Worm (Caenorhabditis elegans): ENCODE measurements around the gene phy-2.
A peak's percentile ranks its signal among the peaks of the same experiment; 100 is the strongest.

phy-2 gene

ce11 chrIV:12215762-12216295, at the start of gene phy-2:
TSS of gene phy-2 (minus strand) at chrIV:12215987.
- no peak for TF ChIP-seq pqm-1 (tag; optimal IDR thresholded peaks at IDR 0.05)
- TF ChIP-seq lin-39 (tag; optimal IDR thresholded peaks at IDR 0.05), result peak; percentile 15
- no peak for TF ChIP-seq fos-1 (tag; optimal IDR thresholded peaks at IDR 0.05)
- no peak for TF ChIP-seq nhr-12 (tag; optimal IDR thresholded peaks at IDR 0.05)
- no peak for TF ChIP-seq nhr-25 (tag; optimal IDR thresholded peaks at IDR 0.05)
- TF ChIP-seq ama-1 (optimal IDR thresholded peaks at IDR 0.05), result peak; percentile 88
- no peak for TF ChIP-seq tbx-2 (tag; optimal IDR thresholded peaks at IDR 0.05)

- no peak for TF ChIP-seq nhr-76 (tag; optimal IDR thresholded peaks at IDR 0.05)
- no peak for TF ChIP-seq unc-62 (GFP tag; optimal IDR thresholded peaks at IDR 0.05)
- TF ChIP-seq nhr-77 (tag; optimal IDR thresholded peaks at IDR 0.05), result no peak
- TF ChIP-seq nhr-43 (tag; optimal IDR thresholded peaks at IDR 0.05; ENCODE audit: poor library complexity, severe bottlenecking), result no peak
These were observed 45.6 kb upstream of the phy-2 start, which contains the start of gene sre-14 for ce11 chrIV:12261353-12261752. TSS of gene sre-14 (minus strand) at chrIV:12261453.

ce11 chrIV:12259161-12259870, 43.5 kb upstream of the phy-2 start, which contains the start of gene Y39C12A.9:
TSS of gene Y39C12A.9 (minus strand) at chrIV:12259211.
- peak; percentile 42 for TF ChIP-seq lin-15B (tag; optimal IDR thresholded peaks at IDR 0.05)
- no peak for TF ChIP-seq skn-1 (tag; optimal IDR thresholded peaks at IDR 0.05)
- peak; percentile 26 for TF ChIP-seq lin-39 (tag; optimal IDR thresholded peaks at IDR 0.05)
- TF ChIP-seq nfya-1 (tag; optimal IDR thresholded peaks at IDR 0.05; ENCODE audit: insufficient read depth), result peak; percentile 34

- TF ChIP-seq ceh-28 (tag; optimal IDR thresholded peaks at IDR 0.05), result no peak
- no peak for TF ChIP-seq nhr-12 (tag; optimal IDR thresholded peaks at IDR 0.05)
- no peak for TF ChIP-seq aly-2 (tag; optimal IDR thresholded peaks at IDR 0.05)
- no peak for TF ChIP-seq sea-2 (GFP tag; optimal IDR thresholded peaks at IDR 0.05)
- TF ChIP-seq pha-4 (tag; optimal IDR thresholded peaks at IDR 0.05), result no peak
- TF ChIP-seq unc-39 (tag; optimal IDR thresholded peaks at IDR 0.05), result no peak
- TF ChIP-seq ama-1 (optimal IDR thresholded peaks at IDR 0.05), result no peak
- no peak for TF ChIP-seq elt-2 (tag; optimal IDR thresholded peaks at IDR 0.05)
- no peak for TF ChIP-seq ztf-11 (tag; optimal IDR thresholded peaks at IDR 0.05)
- no peak for TF ChIP-seq egl-27 (tag; optimal IDR thresholded peaks at IDR 0.05)
- TF ChIP-seq nhr-28 (tag; optimal IDR thresholded peaks at IDR 0.05), result no peak
- TF ChIP-seq nhr-25 (tag; optimal IDR thresholded peaks at IDR 0.05), result no peak
- TF ChIP-seq nhr-237 (tag; optimal IDR thresholded peaks at IDR 0.05), result no peak
- no peak for TF ChIP-seq mml-1 (tag; optimal IDR thresholded peaks at IDR 0.05)
- no peak for TF ChIP-seq skn-1 (tag; optimal IDR thresholded peaks at IDR 0.05)
- no peak for TF ChIP-seq R02D3.7 (tag; optimal IDR thresholded peaks at IDR 0.05)
- no peak for TF ChIP-seq daf-12 (tag; optimal IDR thresholded peaks at IDR 0.05)
These were observed 36.8 kb upstream of the phy-2 start, which contains the start of gene dnj-26 for ce11 chrIV:12252579-12252978. TSS of gene dnj-26 (minus strand) at chrIV:12252679.

ce11 chrIV:12244706-12245105, 28.9 kb upstream of the phy-2 start, which contains the start of gene sre-15:
TSS of gene sre-15 (minus strand) at chrIV:12244806.
- TF ChIP-seq nhr-67 (tag; optimal IDR thresholded peaks at IDR 0.05) (no peak), R02D3.7 (tag; optimal IDR thresholded peaks at IDR 0.05) (no peak), mdl-1 (tag; optimal IDR thresholded peaks at IDR 0.05) (no peak), ceh-16 (tag; optimal IDR thresholded peaks at IDR 0.05) (no peak), nhr-28 (tag; optimal IDR thresholded peaks at IDR 0.05) (no peak), pha-4 (tag; optimal IDR thresholded peaks at IDR 0.05) (no peak), unc-39 (tag; optimal IDR thresholded peaks at IDR 0.05) (no peak), nfya-1 (tag; optimal IDR thresholded peaks at IDR 0.05; ENCODE audit: insufficient read depth) (no peak)

ce11 chrIV:12238851-12239250, 23.1 kb upstream of the phy-2 start, which contains the start of gene sre-19:
TSS of gene sre-19 (minus strand) at chrIV:12238951.
- no peak for TF ChIP-seq R02D3.7 (tag; optimal IDR thresholded peaks at IDR 0.05)
- no peak for TF ChIP-seq sea-2 (GFP tag; optimal IDR thresholded peaks at IDR 0.05)
- no peak for TF ChIP-seq pha-4 (tag; optimal IDR thresholded peaks at IDR 0.05)
- no peak for TF ChIP-seq ceh-28 (tag; optimal IDR thresholded peaks at IDR 0.05)
